Fruit fly (Drosophila melanogaster) S2 (cell line): Measurements from ENCODE around the gene ver.

Source experiments
- CG8478 ChIP-seq: fragments of >200 bp; optimal IDR thresholded peaks from 2 replicates; lab custom pipeline; 2018
- CTCF ChIP-seq, 2 experiments: fragments of >200 bp; optimal IDR thresholded peaks; 2 replicates each; lab custom pipeline; 2018

The ver gene

DNA sequence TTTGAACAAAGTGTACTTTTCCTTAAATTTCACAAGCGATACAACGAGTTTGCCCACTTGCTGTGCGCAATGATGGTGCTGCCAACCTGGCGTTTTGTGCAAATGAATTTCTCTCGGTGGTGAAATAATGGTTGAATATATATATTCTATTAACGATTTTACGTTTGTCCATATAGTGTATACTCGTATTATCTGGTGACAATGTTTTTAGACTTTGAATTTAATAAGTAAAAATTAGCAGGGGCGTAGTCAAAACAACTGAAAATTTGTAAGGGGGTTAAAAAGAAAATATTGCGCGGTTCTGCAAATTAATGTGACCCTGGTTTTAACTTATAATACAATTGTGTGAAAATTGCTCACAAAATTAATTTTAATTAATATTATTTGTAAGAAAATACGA lies at the start of gene ver, which contains the start of gene Gcn5:
ver (plus strand) TSS at position 47 of the 400 bp plus-strand sequence.
Gcn5 (minus strand) TSS at position 74 of the 400 bp plus-strand sequence.
- TF ChIP-seq CTCF (optimal IDR thresholded peaks at IDR 0.05; lab: Kevin White, UChicago) (no peak), CG8478 (no peak)

DNA sequence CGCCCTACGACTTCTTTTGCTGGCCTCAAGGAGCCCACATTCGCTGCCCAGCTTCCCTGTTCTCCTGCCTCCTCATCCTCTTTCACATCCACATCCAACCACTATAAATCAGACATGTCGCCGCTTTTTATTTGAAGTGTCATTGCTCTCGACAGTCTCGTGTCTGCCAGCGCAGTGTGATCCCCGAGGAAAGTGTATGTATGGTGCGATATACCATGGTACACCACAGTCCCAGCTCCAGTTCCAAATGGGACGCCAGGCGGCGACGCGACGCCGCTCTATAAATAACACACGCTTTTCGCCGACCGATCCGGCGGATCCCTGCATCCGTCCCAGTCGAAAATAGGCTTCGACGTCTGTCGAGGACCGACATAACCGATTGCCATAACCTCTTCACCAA lies 45.6 kb upstream of the ver start:
- TF ChIP-seq CG8478 (no peak), CTCF (optimal IDR thresholded peaks at IDR 0.05; lab: Kevin White, UChicago) (peak in 1 of 2 experiments; percentile 4)

DNA sequence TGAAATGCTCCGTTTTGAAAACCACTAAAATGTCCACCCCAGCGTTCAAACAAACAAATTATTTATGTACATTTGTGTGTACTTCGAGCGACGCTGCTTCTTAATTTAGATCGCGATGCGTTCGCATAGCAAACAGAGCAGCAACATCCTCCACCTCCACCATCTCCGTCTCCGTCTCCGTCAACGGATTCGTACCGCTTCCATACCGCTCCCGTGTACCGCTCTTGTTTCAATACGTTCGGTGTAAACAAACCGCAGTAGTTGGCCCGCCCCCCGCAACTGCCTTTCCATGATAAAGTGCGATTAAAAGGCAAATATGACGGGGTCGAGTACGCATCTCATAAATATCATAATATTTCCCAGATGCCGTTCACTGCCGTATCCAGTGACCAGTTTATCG lies 41.5 kb upstream of the ver start, which contains the start of gene CG33725:
CG33725 (plus strand) TSS at position 364 of the 400 bp plus-strand sequence.
- no peak for TF ChIP-seq CTCF (optimal IDR thresholded peaks at IDR 0.05; lab: Kevin White, UChicago)
- no peak for TF ChIP-seq CG8478

DNA sequence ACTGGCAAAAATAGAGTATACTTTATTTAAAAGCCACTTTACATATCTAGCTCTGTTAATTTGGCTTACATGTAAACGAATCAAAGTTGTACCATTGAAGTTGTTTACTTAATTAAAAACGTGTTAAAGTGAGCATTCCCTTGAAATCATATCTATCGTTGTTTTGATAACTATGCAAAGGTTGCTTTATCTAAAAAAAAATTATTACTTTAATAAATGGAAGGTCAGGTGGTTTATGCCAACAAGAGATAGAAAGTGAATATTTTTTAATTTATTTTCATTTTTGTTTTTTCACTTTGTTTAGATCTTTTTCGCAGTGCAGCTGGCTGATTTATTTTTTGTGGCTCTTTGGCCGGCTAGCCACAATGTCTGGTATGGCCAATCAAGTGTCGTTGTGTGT lies 40.9 kb upstream of the ver start:
- TF ChIP-seq CTCF (optimal IDR thresholded peaks at IDR 0.05; lab: Kevin White, UChicago): no peak

DNA sequence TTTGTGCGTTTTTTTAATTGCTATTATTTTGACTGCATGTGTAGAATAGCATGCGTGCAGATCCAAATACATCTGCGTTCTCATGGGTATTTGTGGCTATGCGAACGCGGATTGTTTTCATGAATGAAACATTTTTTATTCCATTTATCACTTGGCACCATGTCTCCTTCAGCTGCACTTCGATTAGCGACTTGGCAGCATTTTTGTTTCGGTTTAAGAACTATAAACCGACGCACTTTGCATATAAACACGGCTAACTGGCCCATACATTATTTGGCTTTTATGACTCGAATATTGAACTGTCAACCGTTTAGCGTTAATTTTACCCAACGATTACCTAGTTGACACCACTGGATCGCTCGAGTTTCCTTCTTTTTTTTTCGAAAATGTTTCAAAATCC lies 39.3 kb upstream of the ver start:
- no peak for TF ChIP-seq CG8478
- TF ChIP-seq CTCF (optimal IDR thresholded peaks at IDR 0.05; lab: Kevin White, UChicago): no peak

DNA sequence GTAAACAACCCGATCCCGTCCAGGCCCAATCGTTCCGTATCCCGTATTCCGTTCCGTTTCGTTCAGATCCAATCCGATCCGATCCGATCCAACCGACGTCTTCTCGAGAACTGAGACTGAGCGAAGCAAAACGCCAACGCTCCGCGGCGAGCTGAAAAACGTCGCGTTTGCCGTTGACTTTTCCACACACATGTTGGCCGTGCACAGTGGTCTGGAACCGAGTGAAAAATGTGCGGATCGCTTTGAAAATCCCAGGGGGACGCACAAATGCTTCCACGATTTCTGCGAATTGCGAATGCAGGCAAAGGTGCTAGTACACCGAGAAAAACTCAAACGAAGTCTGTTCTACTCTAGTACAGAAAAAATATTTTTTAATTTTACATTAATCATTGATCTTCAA lies 38.8 kb upstream of the ver start, which contains the start of gene CG10663:
CG10663 (minus strand) TSS at position 88 of the 400 bp plus-strand sequence.
- TF ChIP-seq CTCF (optimal IDR thresholded peaks at IDR 0.05; lab: Kevin White, UChicago): no peak
- no peak for TF ChIP-seq CG8478

DNA sequence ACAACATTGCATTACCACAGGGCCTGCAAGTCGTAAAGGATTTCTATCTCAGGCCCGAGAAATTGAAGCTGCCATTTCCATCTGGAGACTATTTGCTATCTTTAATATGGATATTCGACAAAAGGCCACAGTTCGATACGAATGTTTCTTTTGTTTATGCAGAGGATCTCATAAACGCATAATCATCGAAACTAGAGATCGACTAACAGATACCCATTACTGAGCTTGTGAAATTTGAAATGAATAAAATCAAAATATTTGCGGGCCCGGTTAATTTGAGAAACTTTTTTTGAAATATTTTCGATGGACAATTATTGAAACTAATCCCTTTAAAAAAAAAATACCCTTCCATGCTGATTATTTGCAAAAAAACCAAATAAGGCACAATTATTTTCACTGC lies 37.6 kb upstream of the ver start:
- TF ChIP-seq CTCF (optimal IDR thresholded peaks at IDR 0.05; lab: Kevin White, UChicago) (no peak), CG8478 (no peak)

DNA sequence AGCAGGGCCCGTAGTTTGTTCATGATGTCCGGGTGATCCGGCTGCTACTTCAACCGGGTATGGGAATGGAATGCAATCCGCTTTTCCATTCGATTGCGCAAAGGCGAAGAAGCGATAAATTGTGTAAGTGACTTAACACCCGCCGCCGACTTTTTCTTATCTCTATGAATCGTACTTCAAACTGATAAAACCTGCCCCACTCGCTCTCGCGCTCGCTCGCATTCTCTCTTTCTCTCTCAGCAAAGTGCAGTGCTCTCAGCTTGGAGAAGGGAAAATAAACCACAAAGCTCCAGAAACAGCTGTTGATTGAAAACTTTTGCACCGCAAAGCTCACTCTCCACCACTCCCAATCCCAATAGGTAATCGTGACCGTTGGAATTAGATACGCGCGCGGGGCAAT lies 33.8 kb upstream of the ver start:
- TF ChIP-seq CTCF (optimal IDR thresholded peaks at IDR 0.05; lab: Kevin White, UChicago) (no peak), CG8478 (no peak)

DNA sequence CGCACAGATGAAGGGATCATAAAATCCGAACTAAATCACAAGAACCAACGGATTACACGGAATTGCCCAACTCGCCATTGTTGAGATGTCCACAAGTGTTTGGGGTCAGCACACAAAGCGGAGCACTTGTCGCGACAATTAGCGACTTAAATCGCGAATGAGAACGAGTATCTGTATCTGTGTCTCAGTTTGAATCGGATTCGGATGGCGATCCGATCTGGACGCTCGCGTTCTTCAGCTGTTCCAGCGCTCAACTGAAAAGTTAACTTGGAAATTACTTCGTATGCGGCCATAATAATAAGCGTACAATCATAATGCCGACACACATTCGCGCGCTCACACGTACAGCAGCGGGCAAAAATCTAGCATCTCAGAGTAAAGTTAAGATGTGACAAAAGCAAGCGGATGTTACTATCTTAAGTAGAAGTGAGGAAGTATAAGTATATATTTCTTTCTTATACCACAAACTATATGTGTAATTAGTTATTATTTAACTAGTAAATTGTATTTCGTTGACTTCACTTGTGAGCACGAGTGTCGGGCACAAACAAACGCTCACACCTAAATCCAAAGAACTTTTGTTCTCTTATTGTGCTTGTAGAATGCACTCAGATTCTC lies 33.3 kb upstream of the ver start, which contains the start of gene CG10660:
CG10660 (minus strand) TSS at position 259 of the 618 bp plus-strand sequence.
- no peak for TF ChIP-seq CG8478
- no peak for TF ChIP-seq CTCF (optimal IDR thresholded peaks at IDR 0.05; lab: Kevin White, UChicago)

DNA sequence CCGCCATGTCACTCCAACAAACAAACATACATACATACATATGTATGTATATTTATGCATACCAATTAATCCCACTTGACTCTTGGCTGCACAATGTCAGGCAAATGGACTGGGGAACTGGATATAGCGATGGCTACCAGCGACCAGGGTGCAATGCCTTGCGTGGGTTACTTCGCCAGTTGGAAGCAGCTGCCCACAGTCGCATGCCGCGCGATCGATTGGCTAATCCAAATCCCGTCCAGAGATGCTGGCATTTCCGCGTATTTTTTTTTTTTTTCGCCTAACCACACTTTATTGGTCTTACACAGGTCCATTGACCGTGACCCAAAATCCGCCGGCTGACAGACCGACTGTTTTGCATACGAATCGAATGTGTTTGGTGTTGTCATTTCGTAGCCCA lies 29.5 kb upstream of the ver start:
- TF ChIP-seq CTCF (optimal IDR thresholded peaks at IDR 0.05; lab: Kevin White, UChicago) (no peak), CG8478 (no peak)

DNA sequence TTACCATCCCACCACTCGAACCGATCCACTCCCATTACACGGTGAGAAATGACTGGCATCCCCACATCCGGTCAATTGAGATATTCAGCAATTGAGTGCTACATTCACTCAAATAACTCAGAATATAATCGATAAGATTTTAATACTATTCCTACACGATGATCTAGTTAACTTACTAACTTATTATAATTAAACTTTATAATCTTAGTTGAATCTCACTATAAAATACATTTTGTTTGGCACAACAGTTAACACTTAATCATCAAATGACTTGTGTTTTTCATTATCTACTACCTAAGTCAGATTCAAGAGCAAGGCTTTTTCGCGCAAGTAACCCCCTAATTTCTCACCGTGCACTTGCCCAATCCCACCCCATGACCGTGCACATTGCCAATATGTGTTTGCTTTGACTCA lies 28.5 kb upstream of the ver start:
- TF ChIP-seq CTCF (optimal IDR thresholded peaks at IDR 0.05; lab: Kevin White, UChicago): no peak
- TF ChIP-seq CG8478: no peak

DNA sequence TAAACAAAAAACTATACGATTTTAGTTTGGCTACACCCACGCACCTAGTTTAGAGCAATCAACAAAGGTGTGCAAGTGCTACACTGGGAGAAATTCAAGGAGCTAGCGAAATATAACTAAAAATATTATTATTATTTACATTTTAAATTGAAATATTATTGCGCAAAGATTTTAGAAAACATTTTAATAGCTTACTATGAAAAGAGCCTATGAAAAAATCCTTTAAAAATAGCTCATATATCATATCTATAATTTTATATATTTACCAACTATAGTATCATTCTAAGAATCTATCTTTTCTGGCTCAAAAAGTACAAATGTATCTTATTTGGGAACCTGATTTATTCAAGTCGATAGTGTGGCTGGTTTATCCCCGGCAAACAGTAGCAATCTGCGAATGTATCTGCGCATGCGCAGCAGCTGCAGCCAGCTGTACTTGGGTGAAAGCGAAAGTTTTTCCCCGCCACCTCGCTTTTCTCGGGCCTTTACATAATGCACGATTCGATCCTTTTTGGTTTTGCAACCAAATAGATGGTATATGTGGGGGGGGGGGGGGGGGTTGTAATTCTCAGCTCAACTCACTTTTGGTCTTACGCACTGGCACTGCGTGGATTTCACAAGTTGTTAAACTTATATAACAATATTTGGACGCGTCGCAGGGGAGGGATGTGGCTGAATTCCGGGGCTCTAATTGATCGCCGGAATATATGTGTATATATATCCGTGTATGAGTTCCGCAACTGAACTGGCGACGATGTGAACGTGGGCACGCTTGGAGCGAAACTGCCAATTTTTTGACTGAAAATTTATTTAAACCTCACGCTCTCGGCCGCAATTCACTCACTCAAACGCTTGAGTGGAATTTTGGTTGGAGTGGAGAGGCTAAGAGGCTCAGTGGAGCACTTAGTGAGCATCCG lies 27.1 kb upstream of the ver start, which contains the start of gene CG10657:
CG10657 (minus strand) TSS at position 789 of the 917 bp plus-strand sequence.
- TF ChIP-seq CG8478 (no peak), CTCF (optimal IDR thresholded peaks at IDR 0.05; lab: Kevin White, UChicago) (no peak)

DNA sequence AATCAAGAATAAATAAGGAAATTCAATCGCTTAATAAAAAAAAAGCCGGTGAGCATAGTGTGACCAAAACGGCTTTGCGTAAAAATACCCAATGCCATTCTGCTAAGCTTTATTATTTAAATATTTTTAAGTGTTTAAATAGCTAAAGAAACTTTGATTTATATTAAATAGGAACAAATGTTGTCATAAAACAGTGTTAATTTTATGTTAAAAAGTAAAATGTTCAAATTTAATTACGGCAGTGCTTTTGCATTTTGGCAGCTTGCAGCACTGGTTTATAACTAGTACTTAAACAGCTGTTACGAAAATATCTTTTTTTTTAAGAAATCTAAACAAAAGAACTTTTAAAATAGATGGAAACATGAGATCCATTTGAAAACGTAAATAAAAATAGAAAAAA lies 22.5 kb upstream of the ver start, which contains the start of the genes CG10638 and CG10681:
CG10638 (minus strand) TSS at position 63 of the 400 bp plus-strand sequence.
CG10681 (plus strand) TSS at position 265 of the 400 bp plus-strand sequence.
- no peak for TF ChIP-seq CG8478

DNA sequence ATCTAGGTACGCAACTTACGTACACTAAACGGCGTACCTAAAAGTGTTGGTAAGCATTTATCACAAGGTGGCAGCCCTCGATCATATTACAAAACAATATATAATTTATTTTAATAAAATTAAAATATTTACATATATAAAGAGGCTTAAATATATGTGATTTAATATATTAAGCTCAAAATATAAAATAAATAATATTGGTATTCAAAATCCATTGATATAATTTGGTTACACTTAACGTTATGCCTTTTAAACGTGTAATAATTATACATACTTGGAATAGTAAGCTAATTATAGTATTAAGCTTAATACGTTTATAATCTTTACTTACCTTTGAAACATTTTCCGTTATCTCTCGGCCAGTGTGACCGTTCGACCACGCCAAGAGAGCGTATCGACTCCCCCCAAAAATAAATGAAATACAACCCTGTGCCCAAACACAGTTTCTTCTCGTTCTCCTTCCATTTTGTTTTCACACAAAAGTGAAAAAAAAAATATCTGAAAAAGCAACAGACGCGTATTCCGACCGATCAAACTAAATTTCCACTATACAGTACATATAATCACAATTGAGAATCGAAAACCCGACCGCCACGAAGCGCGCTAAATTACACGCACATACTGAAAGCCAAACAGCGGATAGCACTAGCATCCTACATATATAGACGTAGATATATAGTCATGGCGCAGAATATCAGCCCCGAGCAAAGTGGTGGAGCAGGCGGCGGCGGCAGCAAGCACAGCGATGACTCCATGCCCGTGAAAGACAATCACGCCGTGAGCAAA lies 19.7 kb upstream of the ver start, which contains the start of the genes CG10646 and vih:
CG10646 (minus strand) TSS at position 30 of the 786 bp plus-strand sequence.
vih (plus strand) TSS at position 428 of the 786 bp plus-strand sequence.
- TF ChIP-seq CTCF (optimal IDR thresholded peaks at IDR 0.05; lab: Kevin White, UChicago) (no peak), CG8478 (no peak)

DNA sequence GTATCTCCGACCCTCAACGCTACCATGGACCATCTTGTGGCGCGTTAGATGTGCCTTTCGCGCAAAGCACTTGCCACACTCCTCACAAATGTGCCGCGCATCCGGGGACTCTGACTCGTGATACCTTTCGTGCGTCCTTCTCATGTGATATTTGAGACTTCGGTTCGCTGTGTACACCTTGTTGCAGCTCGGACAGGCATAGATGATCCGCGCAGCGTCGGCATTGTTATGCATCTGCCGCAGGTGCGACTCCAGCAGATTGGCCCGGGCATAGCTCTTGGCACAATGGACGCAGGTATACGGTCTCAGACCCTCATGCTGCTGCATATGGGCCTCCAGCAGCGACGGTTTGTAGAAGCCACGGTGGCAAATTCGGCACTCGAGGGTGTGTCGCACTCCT lies 17.8 kb upstream of the ver start:
- TF ChIP-seq CG8478: no peak
- no peak for TF ChIP-seq CTCF (optimal IDR thresholded peaks at IDR 0.05; lab: Kevin White, UChicago)
